Worm (Caenorhabditis elegans) whole organism, L4 larva: Measurements from ENCODE around the gene chil-19.

Experiments
- fos-1 ChIP-seq: fragments of 150-350 bp; optimal IDR thresholded peaks from 2 replicates; lab custom pipeline; 2014; ENCODE audit warnings: missing biosample characterization, missing genetic modification characterization
- hlh-30 ChIP-seq: sonication (generic microtip); optimal IDR thresholded peaks from 2 replicates; lab custom pipeline; 2017; ENCODE audit warnings: antibody characterized with exemption, mild to moderate bottlenecking, missing genetic modification characterization, missing compliant biosample characterization; ENCODE audit not compliant: insufficient read depth
- lim-7 ChIP-seq: fragments of 200-800 bp; sonication (Bioruptor generic); IDR thresholded peaks from 2 replicates; pipeline ENCODE4 v1.3.6; 2022; ENCODE audit warnings: missing genetic modification characterization, missing compliant biosample characterization
- mep-1 ChIP-seq: fragments of 150-350 bp; sonication (generic microtip); optimal IDR thresholded peaks from 3 replicates; lab custom pipeline; 2014; ENCODE audit warnings: missing biosample characterization, missing genetic modification characterization
- nhr-237 ChIP-seq: sonication (generic microtip); optimal IDR thresholded peaks from 2 replicates; lab custom pipeline; 2017; ENCODE audit warnings: missing biosample characterization, missing genetic modification characterization
- nhr-28 ChIP-seq: fragments of 150-350 bp; optimal IDR thresholded peaks from 2 replicates; lab custom pipeline; 2014; ENCODE audit warnings: missing biosample characterization, missing genetic modification characterization
- pqm-1 ChIP-seq: sonication (generic microtip); optimal IDR thresholded peaks from 2 replicates; lab custom pipeline; 2017; ENCODE audit warnings: missing biosample characterization, missing genetic modification characterization
- snpc-4 ChIP-seq: fragments of 150-350 bp; optimal IDR thresholded peaks from 2 replicates; lab custom pipeline; 2014; ENCODE audit warnings: missing biosample characterization, missing genetic modification characterization
- unc-39 ChIP-seq: sonication (generic microtip); optimal IDR thresholded peaks from 2 replicates; lab custom pipeline; 2017; ENCODE audit warnings: missing biosample characterization, missing genetic modification characterization
- zag-1 ChIP-seq: fragments of 150-350 bp; optimal IDR thresholded peaks from 2 replicates; lab custom pipeline; 2014; ENCODE audit warnings: missing biosample characterization, missing genetic modification characterization
- ztf-11 ChIP-seq: fragments of 150-350 bp; optimal IDR thresholded peaks from 2 replicates; lab custom pipeline; 2014; ENCODE audit warnings: missing biosample characterization, missing genetic modification characterization

ce11 chrII:9443522-9443921 is 10.7 kb downstream of the chil-19 start, which contains the start of gene chil-15:
- TF ChIP-seq nhr-28: no peak
- no peak for TF ChIP-seq nhr-237 (tag; lab: Kevin White, UChicago)
- TF ChIP-seq fos-1 (tag; lab: Kevin White, UChicago): no peak
- TF ChIP-seq snpc-4 (tag; lab: Kevin White, UChicago): no peak
- TF ChIP-seq mep-1 (tag; lab: Kevin White, UChicago): no peak
- no peak for TF ChIP-seq pqm-1 (tag; lab: Kevin White, UChicago)
- TF ChIP-seq lim-7 (GFP tag; lab: Robert Waterston, UW): no peak
- no peak for TF ChIP-seq zag-1 (tag; lab: Kevin White, UChicago)
- TF ChIP-seq ztf-11 (tag; lab: Kevin White, UChicago): no peak
- TF ChIP-seq unc-39 (tag; lab: Kevin White, UChicago): no peak
- no peak for TF ChIP-seq hlh-30
